Worm (Caenorhabditis elegans) whole organism, L3 larva: Measurements from ENCODE around the gene acl-8.
A peak's percentile ranks its signal among the peaks of the same experiment; 100 is the strongest.

Experiments
- ZK546.5 ChIP-seq: sonication (generic microtip); optimal IDR thresholded peaks from 2 replicates; lab custom pipeline; 2017; ENCODE audit warnings: missing biosample characterization, missing genetic modification characterization
- ceh-28 ChIP-seq: fragments of 150-350 bp; optimal IDR thresholded peaks from 2 replicates; lab custom pipeline; 2014; ENCODE audit warnings: missing biosample characterization, missing genetic modification reagents, missing genetic modification characterization
- ceh-82 ChIP-seq: fragments of 150-350 bp; optimal IDR thresholded peaks from 2 replicates; lab custom pipeline; 2014; ENCODE audit warnings: missing biosample characterization, missing genetic modification characterization
- ceh-9 ChIP-seq: sonication (generic microtip); optimal IDR thresholded peaks from 2 replicates; lab custom pipeline; 2018; ENCODE audit warnings: missing biosample characterization, missing genetic modification characterization
- daf-12 ChIP-seq: fragments of 150-350 bp; optimal IDR thresholded peaks from 2 replicates; lab custom pipeline; 2014; ENCODE audit warnings: missing biosample characterization, missing genetic modification reagents, missing genetic modification characterization
- egl-27 ChIP-seq: sonication (generic microtip); optimal IDR thresholded peaks from 4 replicates; lab custom pipeline; 2017; ENCODE audit warnings: missing biosample characterization, missing genetic modification reagents, missing genetic modification characterization
- elt-1 ChIP-seq: fragments of 150-350 bp; optimal IDR thresholded peaks from 2 replicates; lab custom pipeline; 2014; ENCODE audit warnings: missing biosample characterization, missing genetic modification characterization
- elt-2 ChIP-seq: sonication (generic microtip); optimal IDR thresholded peaks from 2 replicates; lab custom pipeline; 2016; ENCODE audit warnings: missing genetic modification reagents, mild to moderate bottlenecking, missing genetic modification characterization, missing compliant biosample characterization
- hmg-11 ChIP-seq: sonication (generic microtip); optimal IDR thresholded peaks from 2 replicates; lab custom pipeline; 2016; ENCODE audit warnings: missing genetic modification characterization, missing compliant biosample characterization
- lin-15B ChIP-seq: fragments of 150-350 bp; optimal IDR thresholded peaks from 2 replicates; lab custom pipeline; 2014; ENCODE audit warnings: missing biosample characterization, missing genetic modification characterization
- lsy-12 ChIP-seq: sonication (generic microtip); optimal IDR thresholded peaks from 2 replicates; lab custom pipeline; 2016; ENCODE audit warnings: mild to moderate bottlenecking, missing genetic modification characterization, missing compliant biosample characterization
- mdl-1 ChIP-seq: fragments of 150-350 bp; optimal IDR thresholded peaks from 2 replicates; lab custom pipeline; 2014; ENCODE audit warnings: missing biosample characterization, missing genetic modification characterization
- nhr-11 ChIP-seq: fragments of 150-350 bp; optimal IDR thresholded peaks from 2 replicates; lab custom pipeline; 2014; ENCODE audit warnings: missing biosample characterization, missing genetic modification characterization
- nhr-12 ChIP-seq: fragments of 150-350 bp; optimal IDR thresholded peaks from 2 replicates; lab custom pipeline; 2014; ENCODE audit warnings: missing biosample characterization, missing genetic modification characterization
- nhr-23 ChIP-seq: fragments of 150-350 bp; optimal IDR thresholded peaks from 2 replicates; lab custom pipeline; 2014; ENCODE audit warnings: missing biosample characterization, missing genetic modification reagents, missing genetic modification characterization
- nhr-28 ChIP-seq: fragments of 150-350 bp; optimal IDR thresholded peaks from 2 replicates; lab custom pipeline; 2014; ENCODE audit warnings: missing biosample characterization, missing genetic modification characterization
- nhr-76 ChIP-seq: fragments of 150-350 bp; sonication (generic microtip); optimal IDR thresholded peaks from 5 replicates; lab custom pipeline; 2014; ENCODE audit warnings: missing biosample characterization, missing genetic modification characterization
- nhr-77 ChIP-seq: fragments of 150-350 bp; optimal IDR thresholded peaks from 2 replicates; lab custom pipeline; 2014; ENCODE audit warnings: missing biosample characterization, missing genetic modification characterization
- pha-4 ChIP-seq: fragments of 150-350 bp; optimal IDR thresholded peaks from 2 replicates; lab custom pipeline; 2014; ENCODE audit warnings: missing biosample characterization, missing genetic modification reagents, missing genetic modification characterization
- pqm-1 ChIP-seq: fragments of 150-350 bp; optimal IDR thresholded peaks from 2 replicates; lab custom pipeline; 2017; ENCODE audit warnings: missing biosample characterization, missing genetic modification characterization, inconsistent platforms
- sea-2 ChIP-seq: fragments of 150-350 bp; sonication (generic microtip); optimal IDR thresholded peaks from 4 replicates; lab custom pipeline; 2014; ENCODE audit warnings: missing biosample characterization, missing genetic modification reagents, missing genetic modification characterization
- skn-1 ChIP-seq: fragments of 150-350 bp; optimal IDR thresholded peaks from 2 replicates; lab custom pipeline; 2014; ENCODE audit warnings: missing biosample characterization, missing genetic modification characterization
- tbx-2 ChIP-seq: sonication (generic microtip); optimal IDR thresholded peaks from 2 replicates; lab custom pipeline; 2016; ENCODE audit warnings: mild to moderate bottlenecking, missing genetic modification characterization, missing compliant biosample characterization
- unc-39 ChIP-seq: sonication (generic microtip); optimal IDR thresholded peaks from 4 replicates; lab custom pipeline; 2017; ENCODE audit warnings: missing biosample characterization, missing genetic modification characterization
- unc-62 ChIP-seq: fragments of 150-350 bp; sonication (generic microtip); optimal IDR thresholded peaks from 4 replicates; lab custom pipeline; 2014; ENCODE audit warnings: missing biosample characterization, missing genetic modification reagents, missing genetic modification characterization
- zag-1 ChIP-seq: fragments of 150-350 bp; optimal IDR thresholded peaks from 2 replicates; lab custom pipeline; 2014; ENCODE audit warnings: missing biosample characterization, missing genetic modification characterization
- ztf-11 ChIP-seq: fragments of 150-350 bp; optimal IDR thresholded peaks from 2 replicates; lab custom pipeline; 2014; ENCODE audit warnings: missing biosample characterization, missing genetic modification characterization
- ztf-4 ChIP-seq: fragments of 150-350 bp; optimal IDR thresholded peaks from 2 replicates; lab custom pipeline; 2014; ENCODE audit warnings: missing biosample characterization, missing genetic modification characterization

acl-8 gene

DNA sequence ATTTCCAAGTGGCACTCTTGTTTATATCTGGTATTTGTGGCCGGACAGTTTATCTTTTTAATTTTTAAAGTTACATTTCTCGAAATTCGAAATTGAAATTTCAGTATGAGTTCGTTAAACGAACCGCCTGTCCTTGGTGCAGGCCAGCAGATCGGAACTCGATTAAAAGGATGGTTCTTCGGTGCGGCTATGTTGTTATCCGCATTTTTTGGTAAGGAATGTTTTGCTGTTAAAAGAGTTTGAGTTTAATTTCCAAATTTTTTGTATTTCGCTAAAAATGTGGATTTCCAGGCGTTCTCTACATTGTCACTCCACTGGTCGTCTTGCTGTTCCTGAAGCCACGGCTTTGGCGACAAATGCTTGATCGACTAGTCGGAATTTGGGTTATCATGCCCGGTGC, 2.5 kb downstream of the acl-8 start, which contains the start of gene acl-9:
Gene acl-9 (plus strand): TSS at position 105 of the 400 bp plus-strand sequence.
- TF ChIP-seq nhr-76 (tag; lab: Kevin White, UChicago) (no peak), nhr-11 (no peak), nhr-77 (tag; lab: Kevin White, UChicago) (no peak), daf-12 (tag; lab: Kevin White, UChicago) (no peak), hmg-11 (tag; lab: Kevin White, UChicago) (no peak), ceh-82 (tag; lab: Kevin White, UChicago) (no peak), pqm-1 (no peak), ZK546.5 (tag; lab: Kevin White, UChicago) (no peak), unc-39 (no peak)

DNA sequence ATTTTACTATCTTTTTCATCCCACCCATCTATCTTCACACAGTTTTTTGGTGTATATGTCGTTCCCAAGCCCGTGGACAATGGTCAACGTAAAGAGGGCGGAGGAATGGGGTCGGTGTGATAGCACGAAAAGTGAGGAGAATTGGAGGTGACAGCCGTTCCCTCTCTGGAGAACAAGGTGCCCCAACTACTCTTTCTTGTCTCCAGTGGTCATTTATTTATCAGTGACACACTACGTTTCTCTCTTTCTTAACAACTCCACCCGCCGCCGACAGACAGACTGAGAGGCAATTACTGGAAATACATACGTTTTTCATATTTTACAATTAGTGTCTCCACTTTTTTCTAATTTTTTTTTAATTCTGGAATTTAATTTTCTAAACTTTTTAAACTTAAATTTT, 6.2 kb downstream of the acl-8 start:
- TF ChIP-seq unc-62 (GFP tag; lab: Kevin White, UChicago) (no peak), ztf-4 (no peak), nhr-28 (tag; lab: Kevin White, UChicago) (no peak), elt-2 (no peak), nhr-23 (tag; lab: Kevin White, UChicago) (no peak), ceh-28 (tag; lab: Kevin White, UChicago) (no peak), nhr-12 (tag; lab: Kevin White, UChicago) (no peak), ceh-9 (no peak), nhr-11 (no peak), daf-12 (tag; lab: Kevin White, UChicago) (no peak)
- TF ChIP-seq, all 47 proteins: peak for 0

DNA sequence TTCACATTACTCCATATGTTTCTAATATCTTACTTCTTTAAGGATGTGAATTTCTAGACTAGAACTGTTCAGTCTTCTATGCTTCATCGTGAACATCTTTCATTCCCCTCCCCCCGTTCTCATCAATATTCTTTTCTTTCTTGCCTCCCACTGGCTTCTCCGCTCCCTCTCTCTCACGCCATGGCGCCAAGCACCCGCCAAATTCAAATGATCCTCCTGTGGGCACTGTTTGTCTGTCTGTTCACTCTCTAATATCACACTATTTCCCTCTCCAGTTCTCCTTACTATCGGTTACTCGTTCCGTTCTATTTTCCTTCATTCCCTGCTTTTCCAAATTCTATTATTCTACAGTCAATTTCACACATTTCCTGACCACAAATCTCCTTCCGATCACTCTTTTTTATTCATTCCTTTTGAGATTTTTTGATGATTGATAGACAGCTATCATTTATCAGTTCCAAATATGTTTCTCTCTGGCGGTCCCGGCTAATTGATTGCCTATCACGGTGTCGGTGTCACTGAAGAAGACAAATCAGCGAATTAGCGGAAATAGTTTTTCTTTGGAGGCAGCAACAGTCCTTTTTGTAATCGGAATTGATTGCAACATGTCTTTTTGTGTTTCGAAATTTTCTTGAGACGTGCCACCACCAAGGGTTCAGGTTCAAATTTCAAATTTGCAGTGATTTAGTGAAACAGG, 7.8 kb downstream of the acl-8 start:
- no peak for TF ChIP-seq ZK546.5 (tag; lab: Kevin White, UChicago)
- TF ChIP-seq nhr-11 = no peak
- peak; percentile 3 for TF ChIP-seq nhr-23 (tag; lab: Kevin White, UChicago)
- TF ChIP-seq, all 47 proteins: peak for 1

DNA sequence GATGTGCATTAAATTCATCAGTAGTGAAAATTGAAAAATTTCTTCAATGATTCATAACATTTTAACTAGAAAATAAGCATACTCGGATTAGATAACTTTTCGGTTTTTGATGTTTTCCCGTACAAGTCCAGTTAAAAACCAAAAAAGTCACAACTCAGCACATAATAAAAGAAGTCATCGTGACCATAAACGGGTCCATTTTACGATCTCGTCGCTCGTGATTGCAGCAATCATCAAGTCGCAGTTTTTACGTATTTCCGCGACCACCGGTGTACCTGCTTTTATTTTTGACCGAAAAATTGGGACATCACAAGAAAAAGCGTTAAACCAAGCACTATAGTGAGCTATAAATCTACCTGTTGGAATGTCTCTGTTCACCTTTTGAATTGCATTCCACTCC, 10.6 kb downstream of the acl-8 start:
- no peak for TF ChIP-seq egl-27 (tag; lab: Kevin White, UChicago)
- peak; percentile 3 for TF ChIP-seq pqm-1
- TF ChIP-seq elt-2 = peak; percentile 15

DNA sequence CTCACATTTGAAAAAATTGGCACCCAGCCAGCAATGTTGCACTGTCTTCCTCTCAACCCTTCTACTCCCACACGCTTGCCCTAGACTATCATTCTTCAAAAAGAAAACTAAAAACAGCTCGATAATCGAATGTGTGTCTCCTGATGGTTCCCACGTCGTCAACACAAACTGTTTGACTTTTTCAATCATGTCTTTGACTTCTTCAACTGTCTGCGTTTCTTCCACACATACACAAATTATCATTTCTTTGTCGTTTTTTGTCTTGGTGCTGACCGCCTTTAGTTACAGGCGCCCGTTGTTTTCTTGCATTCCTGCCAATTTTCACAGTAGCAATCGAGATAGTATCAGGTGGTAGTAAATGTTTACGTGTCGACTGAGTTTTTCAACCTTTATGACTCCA, 11.9 kb downstream of the acl-8 start:
- TF ChIP-seq tbx-2 (no peak), pha-4 (tag; lab: Kevin White, UChicago) (peak; percentile 14), elt-2 (peak; percentile 63), nhr-12 (tag; lab: Kevin White, UChicago) (no peak)

DNA sequence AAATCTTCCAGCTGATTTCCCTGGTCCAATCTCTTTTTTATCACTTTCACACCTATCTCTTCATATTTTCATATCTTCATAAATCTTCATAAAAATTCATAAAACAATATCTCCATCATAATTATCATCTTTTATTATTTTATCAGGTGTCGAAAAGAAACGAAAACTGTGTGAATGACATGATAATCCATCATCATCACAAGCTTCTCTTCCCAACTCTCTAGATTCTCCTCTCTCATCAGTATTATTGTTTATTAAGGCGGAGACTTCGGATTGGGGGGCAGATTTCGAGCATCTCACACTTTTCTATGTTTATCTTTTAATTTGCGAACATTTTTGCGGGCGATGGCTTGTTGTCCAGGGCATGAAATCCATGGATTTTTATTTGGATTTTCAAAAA, 13.6 kb downstream of the acl-8 start:
- no peak for TF ChIP-seq elt-1 (tag; lab: Kevin White, UChicago)
- TF ChIP-seq zag-1 (tag; lab: Kevin White, UChicago) = no peak
- TF ChIP-seq skn-1 (tag; lab: Kevin White, UChicago) = no peak
- no peak for TF ChIP-seq ztf-4
- TF ChIP-seq tbx-2 = no peak
- TF ChIP-seq egl-27 (tag; lab: Kevin White, UChicago) = no peak
- TF ChIP-seq lsy-12 (tag; lab: Kevin White, UChicago) = no peak
- TF ChIP-seq ceh-28 (tag; lab: Kevin White, UChicago) = no peak
- no peak for TF ChIP-seq ceh-9
- TF ChIP-seq ztf-11 = no peak
- no peak for TF ChIP-seq lin-15B
- TF ChIP-seq pha-4 (tag; lab: Kevin White, UChicago) = no peak
- no peak for TF ChIP-seq nhr-23 (tag; lab: Kevin White, UChicago)
- TF ChIP-seq unc-39 = no peak
- no peak for TF ChIP-seq nhr-77 (tag; lab: Kevin White, UChicago)
- no peak for TF ChIP-seq mdl-1 (tag; lab: Kevin White, UChicago)
- no peak for TF ChIP-seq daf-12 (tag; lab: Kevin White, UChicago)
- TF ChIP-seq, all 47 proteins: peak for 0

DNA sequence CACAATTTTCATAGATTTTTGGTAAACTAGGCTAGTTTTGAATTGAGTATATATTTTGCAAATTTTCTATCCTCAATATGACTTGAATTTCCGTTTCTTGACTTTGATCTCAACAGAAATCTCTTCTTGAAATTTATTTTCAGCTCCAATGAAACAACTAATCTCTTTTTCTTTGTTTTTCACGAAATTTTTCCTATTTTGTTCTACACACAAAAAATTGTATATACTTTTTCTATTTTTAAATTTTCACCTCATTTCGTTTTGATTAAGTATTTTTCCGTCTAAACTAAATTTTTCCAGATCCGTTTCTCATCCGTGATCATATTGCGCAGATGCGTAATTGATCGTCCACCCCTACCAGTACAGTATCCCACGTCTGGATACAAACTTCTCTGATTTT, 14.1 kb downstream of the acl-8 start, which contains the start of gene unc-83:
Gene unc-83 (plus strand): TSS at position 301 of the 400 bp plus-strand sequence.
- TF ChIP-seq sea-2 (GFP tag; lab: Kevin White, UChicago) (no peak), nhr-23 (tag; lab: Kevin White, UChicago) (no peak)
